Worm (Caenorhabditis elegans) whole organism, L4/young adult: ENCODE measurements around the gene crb-1.

ENCODE experiments used
- dao-5 ChIP-seq: sonication (generic microtip); optimal IDR thresholded peaks from 2 replicates; lab custom pipeline; 2016; ENCODE audit warnings: missing genotype, missing genetic modification characterization, moderate library complexity, missing compliant biosample characterization
- him-1 ChIP-seq: sonication (generic microtip); optimal IDR thresholded peaks from 2 replicates; lab custom pipeline; 2016; ENCODE audit warnings: missing genotype, missing genetic modification reagents, missing genetic modification characterization, missing compliant biosample characterization

ce11 chrX:17396456-17396855 lies 17.4 kb downstream of the crb-1 start, which contains the start of the genes vap-1 and F11C7.2:
- no peak for TF ChIP-seq him-1
- no peak for TF ChIP-seq dao-5 (tag; lab: Kevin White, UChicago)
